Worm (Caenorhabditis elegans) whole organism, young adult: ENCODE data around the gene Y32B12C.1.

Source experiments
- B0336.3 ChIP-seq: fragments of 200-800 bp; sonication (Bioruptor generic); IDR thresholded peaks from 2 replicates; pipeline ENCODE4 v1.3.6; 2022; ENCODE audit warnings: missing genetic modification characterization, missing compliant biosample characterization
- F22D6.2 ChIP-seq: sonication (generic microtip); optimal IDR thresholded peaks from 2 replicates; lab custom pipeline; 2016; ENCODE audit warnings: mild to moderate bottlenecking, missing genetic modification characterization, missing compliant biosample characterization
- T07F8.4 ChIP-seq: sonication (generic microtip); optimal IDR thresholded peaks from 2 replicates; lab custom pipeline; 2016; ENCODE audit warnings: mild to moderate bottlenecking, missing genetic modification characterization, moderate library complexity, missing compliant biosample characterization
- ama-1 ChIP-seq, 3 experiments: fragments of 150-350 bp in 1 of 3; sonication (generic microtip) in 2 of 3; optimal IDR thresholded peaks; 2 replicates each; lab custom pipeline; 2014 to 2018; ENCODE audit warnings: missing biosample characterization in 2 of 3, missing genetic modification characterization in 2 of 3, missing genetic modification reagents in 2 of 3
- cebp-1 ChIP-seq, 2 experiments: fragments of 200-800 bp in 1 of 2; sonication (Bioruptor generic) in 1 of 2; sonication (generic microtip) in 1 of 2; IDR thresholded peaks in 1 of 2; optimal IDR thresholded peaks in 1 of 2; 2 replicates each; pipeline versions ENCODE4 v1.3.6 to Lab custom; 2017 to 2022; ENCODE audit warnings: missing compliant biosample characterization in 2 of 2, missing genetic modification characterization in 2 of 2, mild to moderate bottlenecking in 1 of 2, missing genetic modification reagents in 1 of 2, moderate library complexity in 1 of 2
- ceh-27 ChIP-seq: fragments of 200-800 bp; sonication (Bioruptor generic); optimal IDR thresholded peaks from 2 replicates; lab custom pipeline; 2018; ENCODE audit warnings: mild to moderate bottlenecking, missing genetic modification characterization, moderate library complexity, missing compliant biosample characterization
- efl-1 ChIP-seq: fragments of 150-350 bp; optimal IDR thresholded peaks from 2 replicates; lab custom pipeline; 2014; ENCODE audit warnings: missing biosample characterization, missing genetic modification reagents, missing genetic modification characterization
- him-1 ChIP-seq: sonication (generic microtip); optimal IDR thresholded peaks from 2 replicates; lab custom pipeline; 2016; ENCODE audit warnings: missing genotype, missing genetic modification reagents, missing genetic modification characterization, missing compliant biosample characterization
- lsy-27 ChIP-seq: sonication (generic microtip); optimal IDR thresholded peaks from 2 replicates; lab custom pipeline; 2017; ENCODE audit warnings: missing genetic modification characterization, mild to moderate bottlenecking, missing compliant biosample characterization, antibody characterized with exemption, missing genotype, borderline replicate concordance; ENCODE audit not compliant: insufficient read depth
- madf-6 ChIP-seq: fragments of 200-800 bp; sonication (Bioruptor generic); IDR thresholded peaks from 2 replicates; pipeline ENCODE4 v1.3.6; 2022; ENCODE audit warnings: missing genetic modification reagents, missing genetic modification characterization, missing compliant biosample characterization
- nhr-179 ChIP-seq: sonication (generic microtip); optimal IDR thresholded peaks from 2 replicates; lab custom pipeline; 2016; ENCODE audit warnings: mild to moderate bottlenecking, missing genetic modification characterization, missing compliant biosample characterization
- nhr-90 ChIP-seq: sonication (generic microtip); optimal IDR thresholded peaks from 2 replicates; lab custom pipeline; 2016; ENCODE audit warnings: missing genotype, mild to moderate bottlenecking, missing genetic modification characterization, missing compliant biosample characterization
- rcor-1 ChIP-seq: fragments of 200-800 bp; sonication (Bioruptor generic); IDR thresholded peaks from 2 replicates; pipeline ENCODE4 v1.3.6; 2022; ENCODE audit warnings: missing genetic modification reagents, missing genetic modification characterization, missing compliant biosample characterization
- unc-130 ChIP-seq: sonication (generic microtip); optimal IDR thresholded peaks from 2 replicates; lab custom pipeline; 2016; ENCODE audit warnings: missing genetic modification reagents, missing genetic modification characterization, missing compliant biosample characterization

DNA sequence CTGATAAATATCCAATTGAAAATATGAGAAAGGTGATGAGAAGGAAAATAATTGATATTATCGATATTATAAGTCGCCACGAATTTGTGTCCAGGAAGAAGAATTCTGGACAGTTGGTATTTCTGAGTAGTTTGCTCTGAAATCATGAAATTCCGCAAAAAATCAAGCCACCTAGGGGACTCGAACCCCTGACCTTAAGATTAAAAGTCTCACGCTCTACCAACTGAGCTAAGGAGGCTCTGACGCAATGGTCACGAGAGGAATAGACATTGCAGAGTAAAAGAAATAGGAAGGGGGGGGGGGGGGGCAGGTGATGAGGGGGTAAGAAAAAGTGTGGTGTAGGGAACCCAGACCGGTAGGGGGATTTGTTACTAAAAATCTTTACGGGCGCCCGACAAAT lies 15.5 kb downstream of the Y32B12C.1 start:
- no peak for TF ChIP-seq ama-1 (optimal IDR thresholded peaks at IDR 0.05; lab: Kevin White, UChicago)
- TF ChIP-seq ama-1 (GFP tag; optimal IDR thresholded peaks at IDR 0.05; lab: Kevin White, UChicago), result no peak
- TF ChIP-seq ceh-27 (GFP tag; lab: Kevin White, UChicago), result peak; percentile 18
- TF ChIP-seq nhr-179 (tag; lab: Kevin White, UChicago), result no peak
- TF ChIP-seq rcor-1 (GFP tag; lab: Robert Waterston, UW), result no peak
- no peak for TF ChIP-seq lsy-27 (tag; lab: Kevin White, UChicago)
- no peak for TF ChIP-seq T07F8.4 (tag; lab: Kevin White, UChicago)
- no peak for TF ChIP-seq B0336.3 (GFP tag; lab: Robert Waterston, UW)
- no peak for TF ChIP-seq madf-6 (GFP tag; lab: Robert Waterston, UW)
- no peak for TF ChIP-seq cebp-1 (GFP tag; IDR thresholded peaks at IDR 0.05; lab: Robert Waterston, UW)
- TF ChIP-seq cebp-1 (tag; optimal IDR thresholded peaks at IDR 0.05; lab: Kevin White, UChicago), result no peak
- TF ChIP-seq efl-1 (GFP tag; lab: Kevin White, UChicago), result no peak
- TF ChIP-seq nhr-90 (tag; lab: Kevin White, UChicago), result no peak
- peak; percentile 83 for TF ChIP-seq him-1 (tag; lab: Kevin White, UChicago)
- no peak for TF ChIP-seq F22D6.2 (tag; lab: Kevin White, UChicago)
- TF ChIP-seq unc-130 (GFP tag; lab: Kevin White, UChicago), result no peak
